Fruit fly (Drosophila melanogaster) whole organism, prepupa: ENCODE data around the gene CG13243.

Source experiments
- CG3032 ChIP-seq: fragments of 200-800 bp; optimal IDR thresholded peaks from 2 replicates; lab custom pipeline; 2019; ENCODE audit warnings: missing biosample characterization, mild to moderate bottlenecking, missing genetic modification characterization, moderate library complexity
- CG6276 ChIP-seq: fragments of 200-800 bp; sonication (Bioruptor generic); optimal IDR thresholded peaks from 2 replicates; lab custom pipeline; 2017; ENCODE audit warnings: missing biosample characterization, mild to moderate bottlenecking, missing genetic modification characterization
- ss ChIP-seq, 2 experiments: fragments of 200-800 bp; sonication (Bioruptor generic); optimal IDR thresholded peaks; 2 replicates in 1 of 2; 3 replicates in 1 of 2; lab custom pipeline; 2017 to 2018; ENCODE audit warnings: mild to moderate bottlenecking in 2 of 2, missing biosample characterization in 2 of 2, missing genetic modification characterization in 2 of 2, moderate library complexity in 1 of 2
- topi ChIP-seq: fragments of 200-800 bp; sonication (Bioruptor generic); optimal IDR thresholded peaks from 3 replicates; lab custom pipeline; 2016; ENCODE audit warnings: missing biosample characterization, missing genetic modification characterization

DNA sequence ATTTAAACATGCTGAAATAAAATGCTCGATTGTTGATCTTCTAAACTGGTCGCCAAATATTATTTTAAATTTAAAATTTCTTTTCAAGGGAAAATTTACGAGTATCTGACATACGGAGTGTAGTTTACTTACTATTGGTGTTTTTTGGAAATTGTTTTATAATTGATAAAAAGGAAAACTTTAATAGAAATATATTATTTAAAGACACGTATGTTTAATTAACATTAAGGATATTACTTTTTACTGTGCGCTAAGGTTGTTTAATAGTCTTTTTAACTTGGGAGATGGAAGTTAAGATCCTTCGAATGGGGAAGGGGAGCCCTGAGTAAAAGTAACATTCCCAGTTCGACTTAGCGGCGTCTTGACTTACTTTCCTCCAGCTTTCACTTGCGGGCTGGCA lies 27.7 kb downstream of the CG13243 start, which contains the start of gene CG7653:
- no peak for TF ChIP-seq topi
- TF ChIP-seq ss (GFP tag; optimal IDR thresholded peaks at IDR 0.05; lab: Kevin White, UChicago): no peak
- TF ChIP-seq CG3032 (tag; lab: Kevin White, UChicago): no peak
- no peak for TF ChIP-seq CG6276 (GFP tag; lab: Kevin White, UChicago)
